Fruit fly (Drosophila melanogaster) whole organism, embryonic: ENCODE results near the gene WRNexo.
A peak's percentile ranks its signal among the peaks of the same experiment; 100 is the strongest.

Experiments
- CG10267 ChIP-seq: fragments of 200-800 bp; sonication (Bioruptor generic); optimal IDR thresholded peaks from 2 replicates; lab custom pipeline; 2018; ENCODE audit warnings: missing biosample characterization, mild to moderate bottlenecking, missing genetic modification characterization, moderate library complexity
- CG10654 ChIP-seq: fragments of 200-800 bp; sonication (Bioruptor generic); optimal IDR thresholded peaks from 2 replicates; lab custom pipeline; 2016; ENCODE audit warnings: missing biosample characterization, missing genetic modification characterization
- CG10959 ChIP-seq: fragments of 200-800 bp; sonication (Bioruptor generic); IDR thresholded peaks from 2 replicates; pipeline ENCODE4 v1.3.6; 2022; ENCODE audit warnings: missing biosample characterization, missing genetic modification characterization
- CG11398 ChIP-seq: fragments of 200-800 bp; sonication (Bioruptor generic); optimal IDR thresholded peaks from 2 replicates; lab custom pipeline; 2016; ENCODE audit warnings: missing biosample characterization, missing genetic modification characterization
- CG12219 ChIP-seq: fragments of 200-800 bp; sonication (Bioruptor generic); optimal IDR thresholded peaks from 3 replicates; lab custom pipeline; 2018; ENCODE audit warnings: missing biosample characterization, mild to moderate bottlenecking, missing genetic modification characterization
- CG12659 ChIP-seq: fragments of 200-800 bp; sonication (Bioruptor generic); optimal IDR thresholded peaks from 3 replicates; lab custom pipeline; 2017; ENCODE audit warnings: mild to moderate bottlenecking, missing biosample characterization, missing genetic modification reagents, missing genetic modification characterization
- CG13287 ChIP-seq: fragments of 200-800 bp; sonication (Bioruptor generic); IDR thresholded peaks from 2 replicates; pipeline ENCODE4 v1.3.6; 2022; ENCODE audit warnings: missing biosample characterization, missing genetic modification characterization; ENCODE audit not compliant: partially characterized antibody
- CG15601 ChIP-seq: fragments of 200-800 bp; sonication (Bioruptor generic); optimal IDR thresholded peaks from 3 replicates; lab custom pipeline; 2019; ENCODE audit warnings: missing biosample characterization, mild to moderate bottlenecking, missing genetic modification characterization, moderate library complexity
- CG1647 ChIP-seq: fragments of 200-800 bp; sonication (Bioruptor generic); optimal IDR thresholded peaks from 3 replicates; lab custom pipeline; 2016; ENCODE audit warnings: missing biosample characterization, missing genetic modification characterization
- CG1832 ChIP-seq: fragments of 200-800 bp; sonication (Bioruptor generic); optimal IDR thresholded peaks from 2 replicates; lab custom pipeline; 2017; ENCODE audit warnings: missing biosample characterization, mild to moderate bottlenecking, missing genetic modification characterization, inconsistent platforms
- CG31441 ChIP-seq: fragments of 200-800 bp; sonication (Bioruptor generic); IDR thresholded peaks from 2 replicates; pipeline ENCODE4 v1.3.6; 2022; ENCODE audit warnings: missing biosample characterization, missing genetic modification characterization
- CG32767 ChIP-seq: fragments of 200-800 bp; sonication (Bioruptor generic); IDR thresholded peaks from 2 replicates; pipeline ENCODE4 v1.3.6; 2022; ENCODE audit warnings: missing biosample characterization, missing genetic modification characterization
- CG32772 ChIP-seq: fragments of 200-800 bp; sonication (Bioruptor generic); IDR thresholded peaks from 2 replicates; pipeline ENCODE4 v1.3.6; 2022; ENCODE audit warnings: missing biosample characterization, missing genetic modification characterization
- CG34224 ChIP-seq: fragments of 200-800 bp; sonication (Bioruptor generic); IDR thresholded peaks from 3 replicates; pipeline ENCODE4 v1.3.6; 2022; ENCODE audit warnings: missing biosample characterization, missing genetic modification characterization; ENCODE audit not compliant: partially characterized antibody
- CG7786 ChIP-seq: fragments of 200-800 bp; sonication (Bioruptor generic); optimal IDR thresholded peaks from 2 replicates; lab custom pipeline; 2016; ENCODE audit warnings: missing biosample characterization, missing genetic modification characterization
- CG8281 ChIP-seq: fragments of 200-800 bp; sonication (Bioruptor generic); optimal IDR thresholded peaks from 2 replicates; lab custom pipeline; 2018; ENCODE audit warnings: missing biosample characterization, mild to moderate bottlenecking, missing genetic modification characterization, moderate library complexity
- CG8944 ChIP-seq: fragments of 200-800 bp; sonication (Bioruptor generic); optimal IDR thresholded peaks from 3 replicates; lab custom pipeline; 2016; ENCODE audit warnings: missing biosample characterization, missing genetic modification characterization
- Deaf1 ChIP-seq: fragments of 200-800 bp; optimal IDR thresholded peaks from 3 replicates; lab custom pipeline; 2019; ENCODE audit warnings: missing biosample characterization, mild to moderate bottlenecking, missing genetic modification characterization, moderate library complexity
- Dek ChIP-seq: fragments of 200-800 bp; sonication (Bioruptor generic); optimal IDR thresholded peaks from 3 replicates; lab custom pipeline; 2019; ENCODE audit warnings: missing biosample characterization, mild to moderate bottlenecking, missing genetic modification characterization, moderate library complexity
- Dll ChIP-seq: fragments of 200-800 bp; sonication (Bioruptor generic); IDR thresholded peaks from 4 replicates; pipeline ENCODE4 v1.3.6; 2022; ENCODE audit warnings: missing biosample characterization, missing genetic modification characterization; ENCODE audit not compliant: partially characterized antibody
- Dref ChIP-seq: fragments of 200-800 bp; sonication (Bioruptor generic); IDR thresholded peaks from 2 replicates; pipeline ENCODE4 v1.3.6; 2022; ENCODE audit warnings: missing biosample characterization, missing genetic modification characterization
- HLH4C ChIP-seq: fragments of 200-800 bp; sonication (Bioruptor generic); IDR thresholded peaks from 3 replicates; pipeline ENCODE4 v1.3.6; 2022; ENCODE audit warnings: missing biosample characterization, missing genetic modification characterization; ENCODE audit not compliant: partially characterized antibody
- Lhr ChIP-seq: fragments of 200-800 bp; sonication (Bioruptor generic); optimal IDR thresholded peaks from 3 replicates; lab custom pipeline; 2017; ENCODE audit warnings: mild to moderate bottlenecking, missing biosample characterization, missing genetic modification reagents, missing genetic modification characterization
- Med ChIP-seq: fragments of 200-800 bp; sonication (Bioruptor generic); peaks from one replicate; lab custom pipeline; 2016; ENCODE audit warnings: missing biosample characterization, missing genetic modification characterization, mild to moderate bottlenecking, inconsistent platforms, moderate library complexity
- Nf-YC ChIP-seq: fragments of 200-800 bp; optimal IDR thresholded peaks from 3 replicates; lab custom pipeline; 2019; ENCODE audit warnings: missing biosample characterization, mild to moderate bottlenecking, missing genetic modification characterization, moderate library complexity
- Rfx ChIP-seq: fragments of 200-800 bp; sonication (Bioruptor generic); IDR thresholded peaks from 2 replicates; pipeline ENCODE4 v1.3.6; 2022; ENCODE audit warnings: missing biosample characterization, missing genetic modification characterization
- Sin3A ChIP-seq: fragments of >200 bp; optimal IDR thresholded peaks from 2 replicates; lab custom pipeline; 2018
- Sry-β ChIP-seq: fragments of 200-800 bp; sonication (Bioruptor generic); optimal IDR thresholded peaks from 2 replicates; lab custom pipeline; 2018; ENCODE audit warnings: missing biosample characterization, mild to moderate bottlenecking, missing genetic modification characterization, moderate library complexity
- Sry-δ ChIP-seq: fragments of 200-800 bp; sonication (Bioruptor generic); optimal IDR thresholded peaks from 2 replicates; lab custom pipeline; 2016; ENCODE audit warnings: missing biosample characterization, missing genetic modification characterization
- Trl ChIP-seq, 3 experiments: fragments of >200 bp in 2 of 3; fragments of 200-800 bp in 1 of 3; sonication (Bioruptor generic) in 1 of 3; optimal IDR thresholded peaks; 2 replicates in 1 of 3; 3 replicates in 2 of 3; lab custom pipeline; 2016 to 2017; ENCODE audit warnings: missing biosample characterization in 1 of 3, missing genetic modification characterization in 1 of 3
- abd-A ChIP-seq: fragments of 200-800 bp; sonication (Bioruptor generic); optimal IDR thresholded peaks from 3 replicates; lab custom pipeline; 2019; ENCODE audit warnings: missing biosample characterization, mild to moderate bottlenecking, missing genetic modification characterization, moderate library complexity
- ap ChIP-seq: fragments of 200-800 bp; sonication (Bioruptor generic); IDR thresholded peaks from 2 replicates; pipeline ENCODE4 v1.3.6; 2022; ENCODE audit warnings: missing biosample characterization, missing genetic modification characterization
- bab2 ChIP-seq: fragments of 200-800 bp; sonication (Bioruptor generic); optimal IDR thresholded peaks from 2 replicates; lab custom pipeline; 2016; ENCODE audit warnings: missing biosample characterization, missing genetic modification characterization
- cato ChIP-seq: fragments of 200-800 bp; sonication (Bioruptor generic); optimal IDR thresholded peaks from 2 replicates; lab custom pipeline; 2016; ENCODE audit warnings: missing biosample characterization, missing genetic modification characterization, borderline replicate concordance
- ci ChIP-seq: fragments of 200-800 bp; sonication (Bioruptor generic); IDR thresholded peaks from 3 replicates; pipeline ENCODE4 v1.3.6; 2022; ENCODE audit warnings: missing biosample characterization, missing genetic modification characterization
- cwo ChIP-seq: fragments of 200-800 bp; sonication (Bioruptor generic); optimal IDR thresholded peaks from 3 replicates; lab custom pipeline; 2017; ENCODE audit warnings: missing biosample characterization, missing genetic modification characterization, mild to moderate bottlenecking, moderate library complexity, missing genetic modification reagents
- ewg ChIP-seq: fragments of 200-800 bp; sonication (Bioruptor generic); optimal IDR thresholded peaks from 3 replicates; lab custom pipeline; 2017; ENCODE audit warnings: mild to moderate bottlenecking, missing biosample characterization, missing genetic modification reagents, missing genetic modification characterization
- gem ChIP-seq: fragments of 200-800 bp; sonication (Bioruptor generic); optimal IDR thresholded peaks from 2 replicates; lab custom pipeline; 2019; ENCODE audit warnings: missing biosample characterization, mild to moderate bottlenecking, missing genetic modification characterization, moderate library complexity
- sd ChIP-seq: fragments of 200-800 bp; sonication (Bioruptor generic); optimal IDR thresholded peaks from 3 replicates; lab custom pipeline; 2018; ENCODE audit warnings: missing biosample characterization, mild to moderate bottlenecking, missing genetic modification characterization, moderate library complexity
- seq ChIP-seq: fragments of 200-800 bp; sonication (Bioruptor generic); IDR thresholded peaks from 2 replicates; pipeline ENCODE4 v1.3.6; 2022; ENCODE audit warnings: missing biosample characterization, missing genetic modification characterization
- shn ChIP-seq: fragments of 200-800 bp; sonication (Bioruptor generic); optimal IDR thresholded peaks from 3 replicates; lab custom pipeline; 2016; ENCODE audit warnings: missing biosample characterization, missing genetic modification characterization
- trh ChIP-seq: fragments of 200-800 bp; sonication (Bioruptor generic); optimal IDR thresholded peaks from 2 replicates; lab custom pipeline; 2016; ENCODE audit warnings: missing biosample characterization, missing genetic modification characterization
- tx ChIP-seq: fragments of 200-800 bp; sonication (Bioruptor generic); optimal IDR thresholded peaks from 2 replicates; lab custom pipeline; 2016; ENCODE audit warnings: missing biosample characterization, missing genetic modification characterization
- unc-4 ChIP-seq: fragments of 200-800 bp; sonication (Bioruptor generic); IDR thresholded peaks from 2 replicates; pipeline ENCODE4 v1.3.6; 2022; ENCODE audit warnings: missing biosample characterization, missing genetic modification characterization; ENCODE audit not compliant: partially characterized antibody
- vvl ChIP-seq: fragments of 200-800 bp; sonication (Bioruptor generic); IDR thresholded peaks from 2 replicates; pipeline ENCODE4 v1.3.6; 2022; ENCODE audit warnings: missing biosample characterization, missing genetic modification characterization
- yki ChIP-seq: fragments of >200 bp; optimal IDR thresholded peaks from 3 replicates; lab custom pipeline; 2018
- zfh1 ChIP-seq: fragments of 200-800 bp; sonication (Bioruptor generic); IDR thresholded peaks from 3 replicates; pipeline ENCODE4 v1.3.6; 2022; ENCODE audit warnings: missing biosample characterization, missing genetic modification characterization
- zfh2 ChIP-seq: fragments of 200-800 bp; sonication (Bioruptor generic); optimal IDR thresholded peaks from 2 replicates; lab custom pipeline; 2016; ENCODE audit warnings: missing biosample characterization, missing genetic modification characterization

WRNexo gene

dm6 chr3R:18412279-18413214, 46.6 kb upstream of the WRNexo start, which contains the start of gene CG31122 (continued):
- TF ChIP-seq shn (GFP tag; lab: Kevin White, UChicago): peak; percentile 33
- TF ChIP-seq CG10654 (GFP tag; lab: Kevin White, UChicago): peak; percentile 3
- no peak for TF ChIP-seq yki
- no peak for TF ChIP-seq CG10959 (GFP tag; lab: Robert Waterston, UW)
- peak; percentile 77 for TF ChIP-seq abd-A
- TF ChIP-seq gem (tag; lab: Kevin White, UChicago): peak; percentile 60
- peak; percentile 5 for TF ChIP-seq cwo (GFP tag; lab: Kevin White, UChicago)
- no peak for TF ChIP-seq ci (GFP tag; lab: Robert Waterston, UW)
- peak; percentile 97 for TF ChIP-seq Sin3A (lab: Kevin White, UChicago)
- peak; percentile 97 for TF ChIP-seq HLH4C (GFP tag; lab: Robert Waterston, UW)
- peak; percentile 95 for TF ChIP-seq CG34224 (GFP tag; lab: Robert Waterston, UW)
- TF ChIP-seq Deaf1 (tag; lab: Kevin White, UChicago): peak; percentile 19
- no peak for TF ChIP-seq Sry-β (GFP tag; lab: Kevin White, UChicago)
- TF ChIP-seq bab2 (GFP tag; lab: Kevin White, UChicago): peak; percentile 44
- peak; percentile 36; the same call in 1 of the 2 replicates for TF ChIP-seq CG31441
- TF ChIP-seq CG15601 (tag; lab: Kevin White, UChicago): peak; percentile 61
- TF ChIP-seq CG11398 (GFP tag; lab: Kevin White, UChicago): peak; percentile 28
- peak; percentile 51; the same call in 1 of the 2 replicates for TF ChIP-seq vvl (GFP tag; lab: Robert Waterston, UW)
- TF ChIP-seq sd (tag; lab: Kevin White, UChicago): peak; percentile 71
- peak; percentile 75 for TF ChIP-seq Dref
- TF ChIP-seq tx (GFP tag; lab: Kevin White, UChicago): peak; percentile 0
- TF ChIP-seq Trl (optimal IDR thresholded peaks at IDR 0.05; lab: Kevin White, UChicago): peak in 1 of 2 experiments; percentile 48
- TF ChIP-seq Trl (GFP tag; optimal IDR thresholded peaks at IDR 0.05; lab: Kevin White, UChicago): peak; percentile 62
- peak; percentile 45 for TF ChIP-seq CG8944 (GFP tag; lab: Kevin White, UChicago)
- TF ChIP-seq zfh1 (GFP tag; lab: Robert Waterston, UW): 0 out of 3 replicates have a peak, but pooled peaks have one; percentile 12
- peak; percentile 96 for TF ChIP-seq Sry-δ (GFP tag; lab: Kevin White, UChicago)
- peak; percentile 57 for TF ChIP-seq Rfx (GFP tag; lab: Robert Waterston, UW)
- TF ChIP-seq CG32767 (GFP tag; lab: Robert Waterston, UW): no peak
- peak; percentile 56 for TF ChIP-seq CG12659 (GFP tag; lab: Kevin White, UChicago)
- no peak for TF ChIP-seq ap
- no peak for TF ChIP-seq Nf-YC
- peak; percentile 98 for TF ChIP-seq CG13287 (GFP tag; lab: Robert Waterston, UW)
- TF ChIP-seq zfh2: peak; percentile 65
- no peak for TF ChIP-seq cato (GFP tag; lab: Kevin White, UChicago)
- peak; percentile 99 for TF ChIP-seq Dll
- TF ChIP-seq unc-4 (GFP tag; lab: Robert Waterston, UW): peak; percentile 95
- TF ChIP-seq CG32772 (GFP tag; lab: Robert Waterston, UW): no peak
- TF ChIP-seq CG10267 (tag; lab: Kevin White, UChicago): peak; percentile 73
- peak; percentile 57 for TF ChIP-seq CG7786 (GFP tag; lab: Kevin White, UChicago)
- TF ChIP-seq Lhr (GFP tag; lab: Kevin White, UChicago): peak; percentile 73
- peak; percentile 40 for TF ChIP-seq ewg (GFP tag; lab: Kevin White, UChicago)
- peak; percentile 63 for TF ChIP-seq seq (GFP tag; lab: Robert Waterston, UW)
- TF ChIP-seq CG1832 (GFP tag; lab: Kevin White, UChicago): no peak
- TF ChIP-seq CG12219 (GFP tag; lab: Kevin White, UChicago): no peak
- no peak for TF ChIP-seq CG8281 (tag; lab: Kevin White, UChicago)
- TF ChIP-seq Med (GFP tag; lab: Kevin White, UChicago): peak; percentile 88
- no peak for TF ChIP-seq trh (GFP tag; lab: Kevin White, UChicago)
- peak; percentile 33 for TF ChIP-seq Dek (tag; lab: Kevin White, UChicago)
- TF ChIP-seq CG1647 (GFP tag; lab: Kevin White, UChicago): peak; percentile 2
